Worm (Caenorhabditis elegans) whole organism, L4 larva: ENCODE data around the gene cgt-3.
A peak's percentile ranks its signal among the peaks of the same experiment; 100 is the strongest.

Experiments used
- F37D6.2 ChIP-seq: sonication (generic microtip); optimal IDR thresholded peaks from 2 replicates; lab custom pipeline; 2016; ENCODE audit warnings: mild to moderate bottlenecking, missing genetic modification characterization, missing compliant biosample characterization
- F44E2.7 ChIP-seq: fragments of 200-800 bp; sonication (Bioruptor generic); IDR thresholded peaks from 2 replicates; pipeline ENCODE4 v2.1.2; 2022; ENCODE audit warnings: missing genetic modification characterization, missing compliant biosample characterization
- R02D3.7 ChIP-seq: fragments of 150-350 bp; sonication (generic microtip); optimal IDR thresholded peaks from 3 replicates; lab custom pipeline; 2014; ENCODE audit warnings: missing biosample characterization, missing genetic modification characterization
- Y105C5A.15 ChIP-seq: fragments of 200-800 bp; sonication (Bioruptor generic); IDR thresholded peaks from 2 replicates; pipeline ENCODE4 v1.3.6; 2022; ENCODE audit warnings: missing genetic modification characterization, missing compliant biosample characterization
- ZK546.5 ChIP-seq, 2 experiments: sonication (generic microtip); optimal IDR thresholded peaks; 2 replicates each; lab custom pipeline; 2017; ENCODE audit warnings: missing biosample characterization in 2 of 2, missing genetic modification characterization in 2 of 2
- aha-1 ChIP-seq: fragments of 150-350 bp; peaks from one replicate; lab custom pipeline; 2014; ENCODE audit warnings: missing biosample characterization, missing genetic modification characterization
- ceh-20 ChIP-seq: fragments of 200-800 bp; sonication (Bioruptor generic); IDR thresholded peaks from 2 replicates; pipeline ENCODE4 v1.3.6; 2022; ENCODE audit warnings: missing genetic modification reagents, missing genetic modification characterization, missing compliant biosample characterization
- ceh-28 ChIP-seq: fragments of 150-350 bp; optimal IDR thresholded peaks from 2 replicates; lab custom pipeline; 2014; ENCODE audit warnings: missing biosample characterization, missing genetic modification reagents, missing genetic modification characterization
- ceh-32 ChIP-seq: sonication (generic microtip); optimal IDR thresholded peaks from 2 replicates; lab custom pipeline; 2016; ENCODE audit warnings: mild to moderate bottlenecking, missing genetic modification characterization, missing compliant biosample characterization; ENCODE audit not compliant: poor library complexity
- ceh-44 ChIP-seq: fragments of 200-800 bp; sonication (Bioruptor generic); IDR thresholded peaks from 2 replicates; pipeline ENCODE4 v1.3.6; 2022; ENCODE audit warnings: missing genetic modification reagents, missing genetic modification characterization, missing compliant biosample characterization
- ces-1 ChIP-seq: fragments of 150-350 bp; sonication (generic microtip); optimal IDR thresholded peaks from 4 replicates; lab custom pipeline; 2014; ENCODE audit warnings: missing biosample characterization, missing genetic modification reagents, missing genetic modification characterization
- daf-16 ChIP-seq, 3 experiments: sonication (generic microtip); optimal IDR thresholded peaks; 2 replicates each; lab custom pipeline; 2016 to 2017; ENCODE audit warnings: missing genetic modification characterization in 3 of 3, missing genetic modification reagents in 3 of 3, mild to moderate bottlenecking in 2 of 3, missing compliant biosample characterization in 2 of 3, missing biosample characterization in 1 of 3, moderate library complexity in 1 of 3
- dmd-8 ChIP-seq: fragments of 200-800 bp; sonication (Bioruptor generic); IDR thresholded peaks from 2 replicates; pipeline ENCODE4 v1.3.6; 2022; ENCODE audit warnings: missing genetic modification characterization, missing compliant biosample characterization
- dmd-9 ChIP-seq: fragments of 200-800 bp; sonication (Bioruptor generic); IDR thresholded peaks from 2 replicates; pipeline ENCODE4 v1.3.6; 2022; ENCODE audit warnings: missing genetic modification reagents, missing genetic modification characterization, missing compliant biosample characterization
- dpl-1 ChIP-seq: fragments of 150-350 bp; optimal IDR thresholded peaks from 2 replicates; lab custom pipeline; 2014; ENCODE audit warnings: missing biosample characterization, missing genetic modification reagents, missing genetic modification characterization
- dve-1 ChIP-seq: sonication (generic microtip); optimal IDR thresholded peaks from 2 replicates; lab custom pipeline; 2017; ENCODE audit warnings: antibody characterized with exemption, mild to moderate bottlenecking, missing genetic modification characterization, missing compliant biosample characterization; ENCODE audit not compliant: insufficient read depth
- fkh-10 ChIP-seq: fragments of 150-350 bp; optimal IDR thresholded peaks from 2 replicates; lab custom pipeline; 2014; ENCODE audit warnings: missing biosample characterization, missing genetic modification reagents, missing genetic modification characterization
- hif-1 ChIP-seq, 2 experiments: sonication (generic microtip); optimal IDR thresholded peaks; 2 replicates each; lab custom pipeline; 2016 to 2017; ENCODE audit warnings: missing compliant biosample characterization in 2 of 2, missing genetic modification characterization in 2 of 2, missing genetic modification reagents in 2 of 2, missing genotype in 2 of 2, mild to moderate bottlenecking in 1 of 2
- hlh-30 ChIP-seq: sonication (generic microtip); optimal IDR thresholded peaks from 2 replicates; lab custom pipeline; 2017; ENCODE audit warnings: antibody characterized with exemption, mild to moderate bottlenecking, missing genetic modification characterization, missing compliant biosample characterization; ENCODE audit not compliant: insufficient read depth
- hmg-1.1 ChIP-seq: fragments of 200-800 bp; sonication (Bioruptor generic); IDR thresholded peaks from 2 replicates; pipeline ENCODE4 v1.3.6; 2022; ENCODE audit warnings: missing genetic modification reagents, missing genetic modification characterization, missing compliant biosample characterization
- lim-7 ChIP-seq: fragments of 200-800 bp; sonication (Bioruptor generic); IDR thresholded peaks from 2 replicates; pipeline ENCODE4 v1.3.6; 2022; ENCODE audit warnings: missing genetic modification characterization, missing compliant biosample characterization
- lin-13 ChIP-seq: fragments of 150-350 bp; optimal IDR thresholded peaks from 2 replicates; lab custom pipeline; 2014; ENCODE audit warnings: missing biosample characterization, missing genetic modification reagents, missing genetic modification characterization
- lin-29 ChIP-seq: fragments of 200-800 bp; sonication (Bioruptor generic); IDR thresholded peaks from 2 replicates; pipeline ENCODE4 v1.3.6; 2022; ENCODE audit warnings: missing genetic modification reagents, missing genetic modification characterization, missing compliant biosample characterization
- lir-3 ChIP-seq: sonication (generic microtip); optimal IDR thresholded peaks from 2 replicates; lab custom pipeline; 2016; ENCODE audit warnings: mild to moderate bottlenecking, missing genetic modification characterization, missing compliant biosample characterization
- lsy-2 ChIP-seq, 2 experiments: fragments of 150-350 bp in 1 of 2; sonication (generic microtip) in 1 of 2; optimal IDR thresholded peaks; 2 replicates each; lab custom pipeline; 2014 to 2017; ENCODE audit warnings: missing biosample characterization in 2 of 2, missing genetic modification characterization in 2 of 2
- madf-5 ChIP-seq, 2 experiments: fragments of 200-800 bp; sonication (Bioruptor generic); IDR thresholded peaks; 2 replicates each; pipeline ENCODE4 v1.3.6; 2022; ENCODE audit warnings: missing compliant biosample characterization in 2 of 2, missing genetic modification characterization in 2 of 2
- mdl-1 ChIP-seq, 2 experiments: fragments of 150-350 bp in 1 of 2; sonication (generic microtip) in 1 of 2; optimal IDR thresholded peaks; 2 replicates each; lab custom pipeline; 2014 to 2017; ENCODE audit warnings: missing biosample characterization in 2 of 2, missing genetic modification characterization in 2 of 2
- nhr-102 ChIP-seq: sonication (generic microtip); optimal IDR thresholded peaks from 2 replicates; lab custom pipeline; 2016; ENCODE audit warnings: mild to moderate bottlenecking, missing genetic modification characterization, moderate library complexity, missing compliant biosample characterization
- nhr-237 ChIP-seq: sonication (generic microtip); optimal IDR thresholded peaks from 2 replicates; lab custom pipeline; 2017; ENCODE audit warnings: missing biosample characterization, missing genetic modification characterization
- nhr-25 ChIP-seq: sonication (generic microtip); optimal IDR thresholded peaks from 2 replicates; lab custom pipeline; 2017; ENCODE audit warnings: missing genetic modification characterization, mild to moderate bottlenecking, missing compliant biosample characterization, antibody characterized with exemption, moderate library complexity, borderline replicate concordance; ENCODE audit not compliant: insufficient read depth
- nhr-28 ChIP-seq: fragments of 150-350 bp; optimal IDR thresholded peaks from 2 replicates; lab custom pipeline; 2014; ENCODE audit warnings: missing biosample characterization, missing genetic modification characterization
- nhr-41 ChIP-seq: fragments of 200-800 bp; sonication (Bioruptor generic); IDR thresholded peaks from 2 replicates; pipeline ENCODE4 v1.3.6; 2022; ENCODE audit warnings: missing genetic modification reagents, missing genetic modification characterization, missing compliant biosample characterization
- nhr-76 ChIP-seq: fragments of 150-350 bp; optimal IDR thresholded peaks from 2 replicates; lab custom pipeline; 2014; ENCODE audit warnings: missing biosample characterization, missing genetic modification characterization
- nhr-77 ChIP-seq: fragments of 150-350 bp; optimal IDR thresholded peaks from 2 replicates; lab custom pipeline; 2014; ENCODE audit warnings: missing biosample characterization, missing genetic modification characterization
- php-3 ChIP-seq: fragments of 200-800 bp; sonication (Bioruptor generic); IDR thresholded peaks from 2 replicates; pipeline ENCODE4 v1.3.6; 2022; ENCODE audit warnings: missing genetic modification reagents, missing genetic modification characterization, missing compliant biosample characterization
- saeg-2 ChIP-seq: fragments of 200-800 bp; sonication (Bioruptor generic); IDR thresholded peaks from 2 replicates; pipeline ENCODE4 v1.3.6; 2022; ENCODE audit warnings: missing genetic modification reagents, missing genetic modification characterization, missing compliant biosample characterization
- snpc-1.2 ChIP-seq: fragments of 200-800 bp; sonication (Bioruptor generic); IDR thresholded peaks from 2 replicates; pipeline ENCODE4 v1.3.6; 2022; ENCODE audit warnings: missing genetic modification reagents, missing genetic modification characterization, missing compliant biosample characterization
- tag-97 ChIP-seq: fragments of 200-800 bp; sonication (Bioruptor generic); IDR thresholded peaks from 2 replicates; pipeline ENCODE4 v1.3.6; 2022; ENCODE audit warnings: missing genetic modification characterization, missing compliant biosample characterization
- unc-62 ChIP-seq, 3 experiments: fragments of 150-350 bp in 1 of 3; sonication (generic microtip); optimal IDR thresholded peaks in 2 of 3; peaks in 1 of 3; 1 replicate in 1 of 3; 2 replicates in 2 of 3; lab custom pipeline; 2014 to 2017; ENCODE audit warnings: missing biosample characterization in 3 of 3, missing genetic modification characterization in 3 of 3, missing genetic modification reagents in 3 of 3, missing genotype in 1 of 3
- vab-7 ChIP-seq: fragments of 200-800 bp; sonication (Bioruptor generic); IDR thresholded peaks from 2 replicates; pipeline ENCODE4 v1.3.6; 2022; ENCODE audit warnings: missing genetic modification reagents, missing genetic modification characterization, missing compliant biosample characterization
- ztf-11 ChIP-seq: fragments of 150-350 bp; optimal IDR thresholded peaks from 2 replicates; lab custom pipeline; 2014; ENCODE audit warnings: missing biosample characterization, missing genetic modification characterization
- ztf-7 ChIP-seq: fragments of 150-350 bp; optimal IDR thresholded peaks from 2 replicates; lab custom pipeline; 2014; ENCODE audit warnings: missing biosample characterization, missing genetic modification characterization

cgt-3 gene

DNA sequence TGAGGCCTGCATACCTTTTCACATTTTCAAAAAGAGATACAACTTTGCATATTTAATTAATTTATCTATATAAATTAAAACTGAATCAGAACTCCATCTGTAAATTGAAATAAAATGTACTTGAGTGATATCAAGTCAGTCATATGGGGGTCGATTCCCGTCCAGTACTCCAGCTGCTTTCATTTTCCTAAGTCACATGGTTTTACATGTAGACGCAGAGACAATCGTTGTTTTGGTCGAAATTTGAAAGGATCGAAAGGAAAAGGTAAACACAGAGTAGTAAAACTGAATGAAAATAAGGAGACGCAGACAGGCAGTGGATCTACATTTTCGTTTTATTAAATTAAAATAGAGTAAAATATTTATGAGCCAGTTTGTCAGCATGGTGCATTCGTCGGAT, 37.0 kb upstream of the cgt-3 start (continued):
- TF ChIP-seq ceh-44 (no peak), fkh-10 (no peak), nhr-25 (tag; lab: Kevin White, UChicago) (no peak), ztf-7 (no peak), tag-97 (GFP tag; lab: Robert Waterston, UW) (no peak), ces-1 (GFP tag; lab: Kevin White, UChicago) (no peak), snpc-1.2 (no peak), hif-1 (tag; optimal IDR thresholded peaks at IDR 0.05; lab: Kevin White, UChicago) (no peak), lin-13 (GFP tag; lab: Kevin White, UChicago) (no peak), nhr-41 (no peak), ZK546.5 (tag; optimal IDR thresholded peaks at IDR 0.05; lab: Kevin White, UChicago) (no peak), php-3 (GFP tag; lab: Robert Waterston, UW) (no peak), ztf-11 (tag; lab: Kevin White, UChicago) (no peak), vab-7 (no peak), dve-1 (tag; lab: Kevin White, UChicago) (peak; percentile 54), mdl-1 (tag; optimal IDR thresholded peaks at IDR 0.05; lab: Kevin White, UChicago) (peak in 1 of 2 experiments; percentile 28), nhr-102 (tag; lab: Kevin White, UChicago) (no peak), daf-16 (GFP tag; optimal IDR thresholded peaks at IDR 0.05; lab: Kevin White, UChicago) (no peak), daf-16 (tag; optimal IDR thresholded peaks at IDR 0.05; lab: Kevin White, UChicago) (peak; percentile 49), saeg-2 (GFP tag; lab: Robert Waterston, UW) (no peak), ceh-20 (GFP tag; lab: Robert Waterston, UW) (no peak), hlh-30 (tag; lab: Kevin White, UChicago) (peak; percentile 88), dmd-8 (no peak), aha-1 (peak; percentile 75), ceh-28 (no peak), dmd-9 (GFP tag; lab: Robert Waterston, UW) (no peak), nhr-77 (tag; lab: Kevin White, UChicago) (peak; percentile 17), nhr-76 (no peak), nhr-237 (tag; lab: Kevin White, UChicago) (no peak), ceh-32 (tag; lab: Kevin White, UChicago) (no peak), R02D3.7 (no peak), hmg-1.1 (GFP tag; lab: Robert Waterston, UW) (no peak), unc-62 (GFP tag; optimal IDR thresholded peaks at IDR 0.05 in 1 of 2; lab: Kevin White, UChicago) (no peak), unc-62 (tag; optimal IDR thresholded peaks at IDR 0.05; lab: Kevin White, UChicago) (no peak), lim-7 (GFP tag; lab: Robert Waterston, UW) (no peak), lsy-2 (tag; optimal IDR thresholded peaks at IDR 0.05; lab: Kevin White, UChicago) (peak in 1 of 2 experiments; percentile 11), madf-5 (GFP tag; IDR thresholded peaks at IDR 0.05; lab: Robert Waterston, UW) (no peak), nhr-28 (tag; lab: Kevin White, UChicago) (peak; percentile 69), F37D6.2 (tag; lab: Kevin White, UChicago) (no peak), dpl-1 (GFP tag; lab: Kevin White, UChicago) (no peak), lir-3 (tag; lab: Kevin White, UChicago) (no peak), Y105C5A.15 (GFP tag; lab: Robert Waterston, UW) (no peak), lin-29 (GFP tag; lab: Robert Waterston, UW) (no peak)

DNA sequence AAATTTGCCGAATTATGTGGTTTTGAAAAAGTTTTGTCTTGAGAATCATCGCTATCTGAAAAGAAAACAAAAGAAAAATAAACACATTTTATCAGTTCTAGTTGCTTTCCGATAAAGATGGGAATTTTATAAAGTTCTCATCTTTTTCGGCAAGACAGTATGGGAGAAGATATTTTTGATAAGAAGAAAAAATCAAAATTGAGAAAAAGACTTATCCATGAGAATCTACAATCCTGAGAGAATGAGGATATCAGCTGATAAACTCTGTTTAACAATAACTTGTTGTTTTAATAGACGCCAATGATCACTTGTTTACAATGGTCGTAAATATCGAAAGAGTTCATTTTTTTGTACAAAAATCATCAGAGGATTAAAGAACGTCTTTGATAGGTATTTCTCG, 35.1 kb upstream of the cgt-3 start, which contains the start of gene F55C12.6:
Gene F55C12.6 (minus strand): TSS at position 101 of the 400 bp plus-strand sequence.
- TF ChIP-seq daf-16 (GFP tag; optimal IDR thresholded peaks at IDR 0.05; lab: Kevin White, UChicago) = no peak
- peak; percentile 52 for TF ChIP-seq daf-16 (tag; optimal IDR thresholded peaks at IDR 0.05; lab: Kevin White, UChicago)
- no peak for TF ChIP-seq F44E2.7 (GFP tag; lab: Robert Waterston, UW)
